Fruit fly (Drosophila melanogaster): ENCODE data around the gene CG43373.
A peak's percentile ranks its signal among the peaks of the same experiment; 100 is the strongest.

dm6 chr3L:16580049-16580448 is 36.9 kb upstream of the CG43373 start, which contains the start of gene nxf2:
- TF ChIP-seq dsf (GFP tag; optimal IDR thresholded peaks at IDR 0.05; ENCODE audit: borderline replicate concordance) (no peak), Hr78 (GFP tag; optimal IDR thresholded peaks at IDR 0.05) (no peak), pan (optimal IDR thresholded peaks at IDR 0.05) (no peak), ey (GFP tag; optimal IDR thresholded peaks at IDR 0.05) (no peak), N (GFP tag; optimal IDR thresholded peaks at IDR 0.05) (no peak), Vsx2 (GFP tag; optimal IDR thresholded peaks at IDR 0.05; ENCODE audit: partially characterized antibody) (no peak), tai (GFP tag; optimal IDR thresholded peaks at IDR 0.05) (no peak), dl (GFP tag; optimal IDR thresholded peaks at IDR 0.05; ENCODE audit: insufficient read depth in 1 of 2, partially characterized antibody in 2 of 2) (no peak), usp (GFP tag; optimal IDR thresholded peaks at IDR 0.05) (no peak), GATAd (GFP tag; optimal IDR thresholded peaks at IDR 0.05) (no peak), Hnf4 (GFP tag; optimal IDR thresholded peaks at IDR 0.05) (peak; percentile 42), lola (GFP tag; optimal IDR thresholded peaks at IDR 0.05) (no peak), Myc (optimal IDR thresholded peaks at IDR 0.05) (no peak), fru (GFP tag; optimal IDR thresholded peaks at IDR 0.05) (no peak)

Data from whole organism, wandering third instar larva.